Worm (Caenorhabditis elegans) whole organism, late embryonic: ENCODE data around the gene tpan-1.
A peak's percentile ranks its signal among the peaks of the same experiment; 100 is the strongest.

Experiments used
- C08G9.2 ChIP-seq: sonication (generic microtip); optimal IDR thresholded peaks from 2 replicates; lab custom pipeline; 2016; ENCODE audit warnings: mild to moderate bottlenecking, missing genetic modification characterization, moderate library complexity, missing compliant biosample characterization
- F13H6.1 ChIP-seq: sonication (generic microtip); optimal IDR thresholded peaks from 2 replicates; lab custom pipeline; 2016; ENCODE audit warnings: missing genetic modification characterization, missing compliant biosample characterization
- K09A11.1 ChIP-seq: sonication (generic microtip); optimal IDR thresholded peaks from 2 replicates; lab custom pipeline; 2017; ENCODE audit warnings: antibody characterized with exemption, mild to moderate bottlenecking, missing genetic modification characterization, missing compliant biosample characterization; ENCODE audit not compliant: insufficient read depth
- ama-1 ChIP-seq: fragments of 150-350 bp; optimal IDR thresholded peaks from 2 replicates; lab custom pipeline; 2014
- ceh-14 ChIP-seq: sonication (generic microtip); optimal IDR thresholded peaks from 2 replicates; lab custom pipeline; 2016; ENCODE audit warnings: missing genotype, missing genetic modification characterization, missing compliant biosample characterization
- ceh-18 ChIP-seq: sonication (generic microtip); optimal IDR thresholded peaks from 2 replicates; lab custom pipeline; 2016; ENCODE audit warnings: missing genetic modification characterization, missing compliant biosample characterization
- ceh-19 ChIP-seq: fragments of 200-800 bp; sonication (Bioruptor generic); optimal IDR thresholded peaks from 2 replicates; lab custom pipeline; 2018; ENCODE audit warnings: mild to moderate bottlenecking, missing genetic modification characterization, missing compliant biosample characterization
- ceh-2 ChIP-seq: sonication (generic microtip); optimal IDR thresholded peaks from 2 replicates; lab custom pipeline; 2016; ENCODE audit warnings: missing genotype, missing genetic modification characterization, missing compliant biosample characterization
- ceh-24 ChIP-seq: sonication (generic microtip); optimal IDR thresholded peaks from 2 replicates; lab custom pipeline; 2016; ENCODE audit warnings: mild to moderate bottlenecking, missing genetic modification characterization, missing compliant biosample characterization
- ceh-34 ChIP-seq: sonication (generic microtip); optimal IDR thresholded peaks from 2 replicates; lab custom pipeline; 2016; ENCODE audit warnings: mild to moderate bottlenecking, missing genetic modification characterization, missing compliant biosample characterization
- ceh-45 ChIP-seq: fragments of 200-800 bp; sonication (Bioruptor generic); IDR thresholded peaks from 2 replicates; pipeline ENCODE4 v1.3.6; 2022; ENCODE audit warnings: missing genetic modification reagents, missing genetic modification characterization, missing compliant biosample characterization
- ceh-9 ChIP-seq: sonication (generic microtip); optimal IDR thresholded peaks from 2 replicates; lab custom pipeline; 2016; ENCODE audit warnings: mild to moderate bottlenecking, missing genetic modification characterization, inconsistent platforms, missing compliant biosample characterization
- dmd-4 ChIP-seq: sonication (generic microtip); optimal IDR thresholded peaks from 2 replicates; lab custom pipeline; 2016; ENCODE audit warnings: borderline replicate concordance, missing genetic modification characterization, missing compliant biosample characterization
- dve-1 ChIP-seq: sonication (generic microtip); optimal IDR thresholded peaks from 2 replicates; lab custom pipeline; 2017; ENCODE audit warnings: antibody characterized with exemption, mild to moderate bottlenecking, missing genetic modification characterization, missing compliant biosample characterization
- eyg-1 ChIP-seq: sonication (generic microtip); optimal IDR thresholded peaks from 2 replicates; lab custom pipeline; 2016; ENCODE audit warnings: missing genotype, missing genetic modification characterization, missing compliant biosample characterization
- fax-1 ChIP-seq: sonication (generic microtip); optimal IDR thresholded peaks from 2 replicates; lab custom pipeline; 2016; ENCODE audit warnings: missing genotype, missing genetic modification characterization, missing compliant biosample characterization
- hlh-13 ChIP-seq: fragments of 200-800 bp; sonication (Bioruptor generic); optimal IDR thresholded peaks from 2 replicates; lab custom pipeline; 2018; ENCODE audit warnings: mild to moderate bottlenecking, missing genetic modification characterization, missing compliant biosample characterization
- hlh-15 ChIP-seq: sonication (generic microtip); optimal IDR thresholded peaks from 2 replicates; lab custom pipeline; 2016; ENCODE audit warnings: missing genetic modification characterization, missing compliant biosample characterization
- hlh-30 ChIP-seq: sonication (generic microtip); optimal IDR thresholded peaks from 2 replicates; lab custom pipeline; 2017; ENCODE audit warnings: antibody characterized with exemption, missing genetic modification characterization, missing compliant biosample characterization; ENCODE audit not compliant: insufficient read depth
- hlh-6 ChIP-seq: sonication (generic microtip); optimal IDR thresholded peaks from 2 replicates; lab custom pipeline; 2016; ENCODE audit warnings: missing genotype, missing genetic modification characterization, missing compliant biosample characterization
- madf-2 ChIP-seq: sonication (generic microtip); optimal IDR thresholded peaks from 2 replicates; lab custom pipeline; 2017; ENCODE audit warnings: missing genetic modification characterization, missing compliant biosample characterization
- mec-3 ChIP-seq: sonication (generic microtip); optimal IDR thresholded peaks from 2 replicates; lab custom pipeline; 2016; ENCODE audit warnings: borderline replicate concordance, missing genetic modification characterization, missing compliant biosample characterization
- nfya-1 ChIP-seq: sonication (generic microtip); optimal IDR thresholded peaks from 2 replicates; lab custom pipeline; 2017; ENCODE audit warnings: missing genetic modification characterization, mild to moderate bottlenecking, missing compliant biosample characterization, antibody characterized with exemption, moderate library complexity
- nhr-11 ChIP-seq: fragments of 150-350 bp; optimal IDR thresholded peaks from 2 replicates; lab custom pipeline; 2014; ENCODE audit warnings: missing biosample characterization, missing genetic modification characterization
- nhr-232 ChIP-seq: sonication (generic microtip); optimal IDR thresholded peaks from 2 replicates; lab custom pipeline; 2016; ENCODE audit warnings: missing genetic modification characterization, missing compliant biosample characterization
- npax-4 ChIP-seq: sonication (generic microtip); optimal IDR thresholded peaks from 2 replicates; lab custom pipeline; 2016; ENCODE audit warnings: missing genetic modification characterization, missing compliant biosample characterization
- pat-9 ChIP-seq: fragments of 200-800 bp; sonication (Bioruptor generic); optimal IDR thresholded peaks from 2 replicates; lab custom pipeline; 2018; ENCODE audit warnings: mild to moderate bottlenecking, missing genetic modification characterization, moderate library complexity, missing compliant biosample characterization
- pax-1 ChIP-seq: fragments of 150-350 bp; optimal IDR thresholded peaks from 2 replicates; lab custom pipeline; 2014; ENCODE audit warnings: missing biosample characterization, missing genetic modification characterization
- pha-2 ChIP-seq: sonication (generic microtip); optimal IDR thresholded peaks from 2 replicates; lab custom pipeline; 2017; ENCODE audit warnings: mild to moderate bottlenecking, missing genetic modification characterization, missing compliant biosample characterization
- pros-1 ChIP-seq: fragments of 150-350 bp; optimal IDR thresholded peaks from 2 replicates; lab custom pipeline; 2014; ENCODE audit warnings: missing biosample characterization, missing genetic modification reagents, missing genetic modification characterization
- rnt-1 ChIP-seq: sonication (generic microtip); optimal IDR thresholded peaks from 2 replicates; lab custom pipeline; 2016; ENCODE audit warnings: missing genetic modification characterization, missing compliant biosample characterization
- tbx-2 ChIP-seq: sonication (generic microtip); optimal IDR thresholded peaks from 2 replicates; lab custom pipeline; 2016; ENCODE audit warnings: missing genetic modification characterization, missing compliant biosample characterization
- ttx-3 ChIP-seq: sonication (generic microtip); optimal IDR thresholded peaks from 2 replicates; lab custom pipeline; 2016; ENCODE audit warnings: missing genetic modification reagents, missing genetic modification characterization, missing compliant biosample characterization
- unc-3 ChIP-seq, 2 experiments: fragments of 200-800 bp in 1 of 2; sonication (Bioruptor generic) in 1 of 2; sonication (generic microtip) in 1 of 2; conservative IDR thresholded peaks in 1 of 2; optimal IDR thresholded peaks in 1 of 2; 2 replicates each; pipeline versions ENCODE4 v1.3.6 to Lab custom; 2016 to 2022; ENCODE audit warnings: missing compliant biosample characterization in 2 of 2, missing genetic modification characterization in 2 of 2, missing genetic modification reagents in 1 of 2
- unc-42 ChIP-seq: sonication (generic microtip); optimal IDR thresholded peaks from 2 replicates; lab custom pipeline; 2016; ENCODE audit warnings: missing genotype, missing genetic modification characterization, missing compliant biosample characterization
- unc-86 ChIP-seq: sonication (generic microtip); optimal IDR thresholded peaks from 2 replicates; lab custom pipeline; 2016; ENCODE audit warnings: missing genetic modification characterization, missing compliant biosample characterization
- ztf-16 ChIP-seq: sonication (generic microtip); optimal IDR thresholded peaks from 2 replicates; lab custom pipeline; 2017; ENCODE audit warnings: missing genetic modification characterization, missing compliant biosample characterization

tpan-1 gene

ce11 chrV:20756385-20756996 lies 32.8 kb upstream of the tpan-1 start:
- TF ChIP-seq hlh-13 (GFP tag; lab: Kevin White, UChicago) (no peak), ceh-9 (tag; lab: Kevin White, UChicago) (no peak), ceh-45 (peak; percentile 38; the same call in 1 of the 2 replicates), pha-2 (peak; percentile 53), nfya-1 (tag; lab: Kevin White, UChicago) (peak; percentile 41), ama-1 (lab: Kevin White, UChicago) (no peak), pat-9 (tag; lab: Kevin White, UChicago) (no peak), madf-2 (no peak), nhr-11 (tag; lab: Kevin White, UChicago) (no peak), ztf-16 (no peak), mec-3 (tag; lab: Kevin White, UChicago) (no peak), unc-42 (tag; lab: Kevin White, UChicago) (no peak), hlh-6 (tag; lab: Kevin White, UChicago) (no peak), C08G9.2 (no peak)

- no peak for TF ChIP-seq unc-3 (GFP tag; conservative IDR thresholded peaks at IDR 0.05; lab: Robert Waterston, UW)
- no peak for TF ChIP-seq unc-3 (tag; optimal IDR thresholded peaks at IDR 0.05; lab: Kevin White, UChicago)
- peak; percentile 66 for TF ChIP-seq ceh-34 (tag; lab: Kevin White, UChicago)
- TF ChIP-seq ceh-19 (GFP tag; lab: Kevin White, UChicago): peak; percentile 22
- TF ChIP-seq, all 69 proteins: peak for 2
Measured at ce11 chrV:20757255-20757654, 32.0 kb upstream of the tpan-1 start.

DNA sequence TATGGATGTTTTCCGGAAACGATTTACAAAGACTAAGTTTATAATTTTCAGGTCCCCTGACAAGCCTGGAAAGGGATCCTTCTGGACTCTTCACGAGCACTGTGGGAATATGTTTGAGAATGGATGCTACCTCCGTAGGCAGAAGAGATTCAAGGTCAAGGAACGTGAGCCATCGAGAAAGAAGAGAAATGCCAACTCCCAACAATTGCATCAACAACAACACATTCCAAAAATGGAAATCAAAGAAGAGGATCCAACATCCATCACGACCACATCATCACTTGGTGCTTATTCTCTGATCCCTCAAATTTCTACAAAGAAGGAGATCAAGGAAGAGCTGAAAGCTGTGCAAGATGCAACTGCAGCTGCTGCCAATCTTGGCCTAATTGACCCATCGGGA lies 31.2 kb upstream of the tpan-1 start:
- no peak for TF ChIP-seq ceh-24 (tag; lab: Kevin White, UChicago)
- no peak for TF ChIP-seq ceh-14 (tag; lab: Kevin White, UChicago)
- no peak for TF ChIP-seq nhr-232 (tag; lab: Kevin White, UChicago)
- TF ChIP-seq dmd-4: no peak
- no peak for TF ChIP-seq ttx-3 (tag; lab: Kevin White, UChicago)
- TF ChIP-seq unc-3 (GFP tag; conservative IDR thresholded peaks at IDR 0.05; lab: Robert Waterston, UW): no peak
- no peak for TF ChIP-seq unc-3 (tag; optimal IDR thresholded peaks at IDR 0.05; lab: Kevin White, UChicago)
- no peak for TF ChIP-seq F13H6.1 (tag; lab: Kevin White, UChicago)
- no peak for TF ChIP-seq fax-1
- TF ChIP-seq pros-1 (tag; lab: Kevin White, UChicago): no peak
- TF ChIP-seq K09A11.1 (tag; lab: Kevin White, UChicago): no peak

DNA sequence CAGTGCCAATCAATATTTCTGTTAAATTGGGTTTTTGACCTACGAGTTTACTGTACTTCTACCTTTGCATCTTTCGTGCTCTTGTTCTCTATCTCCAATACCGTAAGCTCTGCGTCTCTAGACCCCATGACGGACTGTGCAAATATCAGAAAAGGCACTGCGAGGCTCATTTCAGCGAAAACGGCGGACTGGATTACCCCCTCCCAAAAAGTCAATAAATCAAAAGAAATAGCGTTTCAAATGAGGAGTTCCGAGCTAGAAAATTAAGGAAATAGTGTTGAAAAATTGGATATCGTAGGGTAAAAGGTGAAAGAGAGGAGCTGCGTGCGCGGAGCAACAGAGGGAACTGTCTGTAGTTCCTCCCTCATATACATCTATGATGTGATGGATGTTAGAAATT lies 27.5 kb upstream of the tpan-1 start:
- TF ChIP-seq ceh-18 (tag; lab: Kevin White, UChicago) (peak; percentile 11), dve-1 (tag; lab: Kevin White, UChicago) (peak; percentile 16), nfya-1 (tag; lab: Kevin White, UChicago) (peak; percentile 34), pha-2 (peak; percentile 80), ceh-14 (tag; lab: Kevin White, UChicago) (no peak), pax-1 (tag; lab: Kevin White, UChicago) (peak; percentile 82), tbx-2 (tag; lab: Kevin White, UChicago) (peak; percentile 12), eyg-1 (tag; lab: Kevin White, UChicago) (no peak), ceh-34 (tag; lab: Kevin White, UChicago) (peak; percentile 24), hlh-30 (tag; lab: Kevin White, UChicago) (peak; percentile 3)

DNA sequence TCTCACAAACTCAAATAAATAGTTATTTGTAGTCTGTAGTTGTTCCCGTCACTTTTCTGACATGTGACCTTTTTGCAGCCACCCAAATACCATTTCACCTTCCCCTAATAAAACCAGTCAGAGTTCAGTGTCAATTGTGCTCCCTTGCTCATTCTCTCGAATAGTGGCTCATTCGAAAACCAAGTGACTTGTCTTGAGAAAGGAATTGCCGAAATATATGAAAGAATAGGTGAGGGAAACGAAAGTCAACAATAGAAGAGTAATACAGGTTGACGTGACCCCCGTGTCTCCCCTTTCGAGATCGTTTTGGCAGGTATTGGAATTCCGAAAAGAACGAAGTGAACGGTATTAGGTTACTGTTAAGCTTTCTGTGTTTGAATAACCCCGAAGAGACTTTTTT lies 26.1 kb upstream of the tpan-1 start:
- TF ChIP-seq ztf-16 (no peak), fax-1 (no peak), pha-2 (no peak), rnt-1 (no peak), npax-4 (no peak), unc-86 (no peak), ceh-2 (tag; lab: Kevin White, UChicago) (peak; percentile 11), hlh-15 (no peak), mec-3 (tag; lab: Kevin White, UChicago) (no peak), ceh-34 (tag; lab: Kevin White, UChicago) (peak; percentile 64)
